Worm (Caenorhabditis elegans): ENCODE results near the gene F49A5.10.

The F49A5.10 gene

DNA sequence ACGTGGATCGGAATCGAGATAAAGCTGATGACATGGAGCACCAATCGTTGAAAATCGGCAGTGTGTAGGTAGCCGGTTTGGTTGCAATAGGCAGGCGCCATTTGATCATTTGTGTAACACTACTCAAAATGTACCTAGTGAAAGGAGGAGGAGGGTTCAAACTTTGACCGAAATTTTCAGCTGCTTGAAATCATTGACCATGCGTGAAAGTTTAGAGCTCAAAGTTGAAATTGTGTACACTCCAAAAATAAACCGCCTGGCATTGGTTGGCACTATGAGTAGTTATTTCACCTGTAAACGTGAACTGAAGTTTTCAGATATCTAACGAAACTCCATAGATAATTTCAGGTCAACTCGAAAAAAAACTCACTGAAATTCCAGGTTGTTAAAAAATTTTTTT, 43.1 kb upstream of the F49A5.10 start, which contains the start of gene srh-215:
srh-215 (minus strand) TSS at position 101 of the 400 bp plus-strand sequence.
- no peak for TF ChIP-seq ceh-91 (GFP tag; IDR thresholded peaks at IDR 0.05)
- no peak for TF ChIP-seq F10E7.11 (tag; optimal IDR thresholded peaks at IDR 0.05)
- TF ChIP-seq lir-1 (GFP tag; conservative IDR thresholded peaks at IDR 0.05): no peak
- no peak for TF ChIP-seq ztf-22 (GFP tag; optimal IDR thresholded peaks at IDR 0.05)
- TF ChIP-seq ceh-40 (GFP tag; IDR thresholded peaks at IDR 0.05): no peak

DNA sequence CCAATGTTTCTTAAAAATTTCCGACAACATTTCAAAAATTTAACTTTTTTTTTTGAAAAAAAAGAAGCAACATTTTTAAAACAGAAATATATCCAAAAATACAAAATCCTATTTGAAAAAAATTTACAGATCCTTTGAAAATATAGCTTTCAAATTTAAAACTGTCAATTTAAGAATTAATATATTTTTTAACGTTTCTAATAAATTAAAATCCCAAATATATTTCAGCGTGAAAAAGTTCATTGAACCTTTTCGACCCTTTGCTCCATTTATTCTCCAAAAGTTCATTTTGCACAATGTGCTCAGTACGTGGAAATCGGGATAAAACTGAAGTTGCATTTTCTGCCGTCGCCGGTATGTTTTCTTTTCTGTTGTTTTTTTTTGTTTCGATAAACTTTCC, 42.2 kb upstream of the F49A5.10 start, which contains the start of gene phy-3:
phy-3 (plus strand) TSS at position 301 of the 400 bp plus-strand sequence.
- no peak for TF ChIP-seq lag-1 (GFP tag; IDR thresholded peaks at IDR 0.05)
- no peak for TF ChIP-seq mxl-1 (tag; optimal IDR thresholded peaks at IDR 0.05)
- no peak for TF ChIP-seq unc-62 (GFP tag; optimal IDR thresholded peaks at IDR 0.05)

DNA sequence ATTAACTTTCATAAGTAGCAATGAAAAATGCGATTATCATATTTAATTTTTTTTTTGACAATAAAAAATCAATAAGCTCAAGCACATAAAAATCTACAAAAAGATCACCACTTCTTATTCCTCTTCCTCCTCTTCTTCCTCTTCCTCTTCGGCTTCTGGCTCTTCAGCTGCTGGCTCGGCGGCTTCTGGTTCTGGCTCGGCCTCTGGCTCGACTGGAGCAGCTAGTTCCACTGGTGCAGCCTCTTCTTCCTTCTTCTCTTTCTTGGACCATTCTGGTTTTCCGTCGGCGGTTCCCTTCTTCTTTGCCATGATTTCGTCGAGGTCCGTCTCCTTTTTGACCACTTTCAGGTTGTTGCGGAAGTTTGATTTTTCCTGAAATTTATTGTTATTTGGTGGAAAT, 41.4 kb upstream of the F49A5.10 start:
- TF ChIP-seq mxl-1 (tag; optimal IDR thresholded peaks at IDR 0.05) (no peak), egrh-3 (GFP tag; IDR thresholded peaks at IDR 0.05) (peak; percentile 52; the same call in 1 of the 2 replicates)

DNA sequence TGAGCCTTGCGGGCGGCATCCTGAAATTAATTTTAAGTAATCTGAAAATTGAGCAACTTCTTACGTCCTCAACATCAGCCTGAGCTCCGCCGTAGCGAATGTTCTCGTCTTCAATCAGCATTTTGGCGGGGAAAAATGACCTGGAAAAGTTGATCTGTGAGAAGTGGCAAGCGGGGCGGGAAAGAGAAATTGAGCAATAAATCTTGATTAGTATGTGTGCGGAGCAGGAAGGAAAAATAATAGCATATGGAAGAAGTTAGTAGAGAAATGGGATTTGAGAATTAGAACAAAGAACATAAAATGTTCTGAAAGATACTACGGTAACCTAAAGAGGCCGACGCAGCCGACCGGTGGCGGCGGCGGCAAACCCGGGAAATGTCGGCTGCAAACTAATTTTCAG, 40.1 kb upstream of the F49A5.10 start, which contains the start of gene tni-3:
tni-3 (minus strand) TSS at position 140 of the 400 bp plus-strand sequence.
- TF ChIP-seq tbp1 (GFP tag; optimal IDR thresholded peaks at IDR 0.05) (no peak), Y53F4B.3 (GFP tag; IDR thresholded peaks at IDR 0.05) (no peak), die-1 (tag; optimal IDR thresholded peaks at IDR 0.05) (no peak), dpl-1 (GFP tag; optimal IDR thresholded peaks at IDR 0.05) (no peak), ets-4 (GFP tag; optimal IDR thresholded peaks at IDR 0.05) (no peak), ccch-3 (GFP tag; optimal IDR thresholded peaks at IDR 0.05) (no peak), B0019.2 (GFP tag; conservative IDR thresholded peaks at IDR 0.05) (no peak), ceh-79 (tag; optimal IDR thresholded peaks at IDR 0.05) (no peak), madf-8 (GFP tag; conservative IDR thresholded peaks at IDR 0.05) (no peak), cebp-1 (GFP tag; IDR thresholded peaks at IDR 0.05) (no peak), cebp-1 (tag; optimal IDR thresholded peaks at IDR 0.05) (no peak), efl-1 (GFP tag; optimal IDR thresholded peaks at IDR 0.05) (no peak), lin-35 (GFP tag; optimal IDR thresholded peaks at IDR 0.05) (no peak), snpc-4 (GFP tag; optimal IDR thresholded peaks at IDR 0.05) (no peak), snpc-4 (tag; optimal IDR thresholded peaks at IDR 0.05) (no peak), D2030.7 (GFP tag; IDR thresholded peaks at IDR 0.05) (no peak), tlf-1 (GFP tag; optimal IDR thresholded peaks at IDR 0.05) (no peak), hlh-12 (tag; optimal IDR thresholded peaks at IDR 0.05) (no peak)

DNA sequence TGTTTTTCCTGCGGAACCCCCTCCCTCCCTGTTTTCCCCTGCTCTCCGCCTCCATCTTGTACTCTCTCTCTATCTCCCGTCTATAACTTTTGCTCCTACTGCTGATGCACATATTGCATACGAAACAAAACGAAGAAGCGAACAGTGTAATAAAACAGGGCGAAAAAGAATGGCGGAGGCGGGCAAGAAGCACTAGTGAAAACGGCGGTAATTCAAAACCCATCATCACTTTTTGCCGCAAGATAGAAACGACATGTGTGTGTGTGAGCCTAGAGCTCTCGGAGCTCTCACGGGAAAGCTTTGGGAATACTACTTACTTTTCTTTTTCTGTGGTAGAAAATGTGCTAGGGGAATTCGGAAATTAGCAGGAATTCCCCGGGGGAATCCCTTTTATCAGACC, 39.0 kb upstream of the F49A5.10 start:
- TF ChIP-seq rcor-1 (GFP tag; IDR thresholded peaks at IDR 0.05) (no peak), F39B2.1 (GFP tag; IDR thresholded peaks at IDR 0.05) (no peak), F22D6.2 (tag; optimal IDR thresholded peaks at IDR 0.05) (no peak), hsf-1 (GFP tag; IDR thresholded peaks at IDR 0.05) (no peak), let-607 (tag; optimal IDR thresholded peaks at IDR 0.05) (no peak), attf-3 (GFP tag; conservative IDR thresholded peaks at IDR 0.05) (no peak), hlh-12 (tag; optimal IDR thresholded peaks at IDR 0.05) (no peak), C06A6.2 (GFP tag; conservative IDR thresholded peaks at IDR 0.05) (no peak), egl-44 (GFP tag; IDR thresholded peaks at IDR 0.05) (no peak), die-1 (tag; optimal IDR thresholded peaks at IDR 0.05) (no peak), let-526 (GFP tag; IDR thresholded peaks at IDR 0.05) (no peak), ztf-25 (GFP tag; IDR thresholded peaks at IDR 0.05) (no peak), nhr-179 (tag; optimal IDR thresholded peaks at IDR 0.05) (no peak), nhr-27 (tag; optimal IDR thresholded peaks at IDR 0.05) (no peak), aptf-3 (GFP tag; IDR thresholded peaks at IDR 0.05) (no peak), madf-3 (GFP tag; IDR thresholded peaks at IDR 0.05) (no peak), tbx-9 (tag; optimal IDR thresholded peaks at IDR 0.05; ENCODE audit: borderline replicate concordance) (no peak), madf-6 (GFP tag; IDR thresholded peaks at IDR 0.05) (no peak), cebp-2 (GFP tag; IDR thresholded peaks at IDR 0.05) (no peak), ztf-26 (tag; optimal IDR thresholded peaks at IDR 0.05) (no peak)

All from whole organism, young adult.